Fruit fly (Drosophila melanogaster) whole organism, embryonic: ENCODE results near the gene shd.

Source experiments
- Antp ChIP-seq: fragments of 200-800 bp; sonication (Bioruptor generic); optimal IDR thresholded peaks from 3 replicates; lab custom pipeline; 2016; ENCODE audit warnings: missing biosample characterization, missing genetic modification characterization
- CG1024 ChIP-seq: fragments of 200-800 bp; sonication (Bioruptor generic); IDR thresholded peaks from 2 replicates; pipeline ENCODE4 v1.3.6; 2022; ENCODE audit warnings: missing biosample characterization, missing genetic modification characterization
- CG11398 ChIP-seq: fragments of 200-800 bp; sonication (Bioruptor generic); optimal IDR thresholded peaks from 2 replicates; lab custom pipeline; 2016; ENCODE audit warnings: missing biosample characterization, missing genetic modification characterization
- CG1233 ChIP-seq: fragments of 200-800 bp; sonication (Bioruptor generic); optimal IDR thresholded peaks from 4 replicates; lab custom pipeline; 2018; ENCODE audit warnings: missing biosample characterization, mild to moderate bottlenecking, missing genetic modification characterization
- CG14014 ChIP-seq: fragments of 200-800 bp; sonication (Bioruptor generic); IDR thresholded peaks from 2 replicates; pipeline ENCODE4 v1.3.6; 2022; ENCODE audit warnings: missing biosample characterization, missing genetic modification characterization
- CG14710 ChIP-seq: fragments of 200-800 bp; sonication (Bioruptor generic); optimal IDR thresholded peaks from 3 replicates; lab custom pipeline; 2019; ENCODE audit warnings: missing biosample characterization, mild to moderate bottlenecking, missing genetic modification characterization, moderate library complexity
- CG14965 ChIP-seq: fragments of 200-800 bp; sonication (Bioruptor generic); optimal IDR thresholded peaks from 2 replicates; lab custom pipeline; 2016; ENCODE audit warnings: missing biosample characterization, missing genetic modification characterization, borderline replicate concordance
- CG18476 ChIP-seq: fragments of 200-800 bp; sonication (Bioruptor generic); optimal IDR thresholded peaks from 2 replicates; lab custom pipeline; 2016; ENCODE audit warnings: missing biosample characterization, mild to moderate bottlenecking, missing genetic modification characterization
- CG31365 ChIP-seq: fragments of 200-800 bp; sonication (Bioruptor generic); optimal IDR thresholded peaks from 2 replicates; lab custom pipeline; 2018; ENCODE audit warnings: missing biosample characterization, mild to moderate bottlenecking, missing genetic modification characterization
- CG31441 ChIP-seq: fragments of 200-800 bp; sonication (Bioruptor generic); IDR thresholded peaks from 2 replicates; pipeline ENCODE4 v1.3.6; 2022; ENCODE audit warnings: missing biosample characterization, missing genetic modification characterization
- CG34422 ChIP-seq: fragments of 200-800 bp; sonication (Bioruptor generic); IDR thresholded peaks from 3 replicates; pipeline ENCODE4 v1.3.6; 2022; ENCODE audit warnings: missing biosample characterization, missing genetic modification characterization
- CG4360 ChIP-seq: fragments of 200-800 bp; sonication (Bioruptor generic); IDR thresholded peaks from 2 replicates; pipeline ENCODE4 v1.3.6; 2022; ENCODE audit warnings: missing biosample characterization, missing genetic modification characterization
- CG4730 ChIP-seq: fragments of 200-800 bp; sonication (Bioruptor generic); IDR thresholded peaks from 2 replicates; pipeline ENCODE4 v1.3.6; 2022; ENCODE audit warnings: missing biosample characterization, missing genetic modification characterization
- CG5953 ChIP-seq: fragments of 200-800 bp; sonication (Bioruptor generic); IDR thresholded peaks from 2 replicates; pipeline ENCODE4 v1.3.6; 2022; ENCODE audit warnings: missing biosample characterization, missing genetic modification characterization
- CG6654 ChIP-seq: fragments of 200-800 bp; sonication (Bioruptor generic); optimal IDR thresholded peaks from 2 replicates; lab custom pipeline; 2017; ENCODE audit warnings: missing biosample characterization, mild to moderate bottlenecking, missing genetic modification characterization
- CG6791 ChIP-seq: fragments of 200-800 bp; sonication (Bioruptor generic); IDR thresholded peaks from 3 replicates; pipeline ENCODE4 v1.3.6; 2022; ENCODE audit warnings: missing biosample characterization, missing genetic modification characterization; ENCODE audit not compliant: partially characterized antibody
- CG7357 ChIP-seq: fragments of 200-800 bp; sonication (Bioruptor generic); IDR thresholded peaks from 3 replicates; pipeline ENCODE4 v1.3.6; 2022; ENCODE audit warnings: missing biosample characterization, missing genetic modification characterization
- CG8089 ChIP-seq: fragments of 200-800 bp; sonication (Bioruptor generic); optimal IDR thresholded peaks from 3 replicates; lab custom pipeline; 2016; ENCODE audit warnings: missing biosample characterization, missing genetic modification characterization
- CG8359 ChIP-seq: fragments of 200-800 bp; sonication (Bioruptor generic); optimal IDR thresholded peaks from 2 replicates; lab custom pipeline; 2017; ENCODE audit warnings: missing biosample characterization, mild to moderate bottlenecking, missing genetic modification characterization, borderline replicate concordance
- CG8478 ChIP-seq: fragments of >200 bp; optimal IDR thresholded peaks from 2 replicates; lab custom pipeline; 2018
- CG8765 ChIP-seq: fragments of 200-800 bp; sonication (Bioruptor generic); IDR thresholded peaks from 2 replicates; pipeline ENCODE4 v1.3.6; 2022; ENCODE audit warnings: missing biosample characterization, missing genetic modification characterization
- CG9797 ChIP-seq: fragments of 200-800 bp; sonication (Bioruptor generic); optimal IDR thresholded peaks from 3 replicates; lab custom pipeline; 2018; ENCODE audit warnings: missing biosample characterization, mild to moderate bottlenecking, missing genetic modification characterization
- Doc2 ChIP-seq: fragments of 200-800 bp; sonication (Bioruptor generic); IDR thresholded peaks from 2 replicates; pipeline ENCODE4 v1.3.6; 2022; ENCODE audit warnings: missing biosample characterization, missing genetic modification characterization
- Elba2 ChIP-seq: fragments of 200-800 bp; sonication (Bioruptor generic); optimal IDR thresholded peaks from 3 replicates; lab custom pipeline; 2016; ENCODE audit warnings: missing biosample characterization, missing genetic modification characterization
- Gug ChIP-seq: fragments of 200-800 bp; sonication (Bioruptor generic); IDR thresholded peaks from 4 replicates; pipeline ENCODE4 v1.3.6; 2022; ENCODE audit warnings: missing biosample characterization, missing genetic modification characterization
- H15 ChIP-seq: fragments of 200-800 bp; sonication (Bioruptor generic); IDR thresholded peaks from 3 replicates; pipeline ENCODE4 v1.3.6; 2022; ENCODE audit warnings: missing biosample characterization, missing genetic modification characterization
- Hand ChIP-seq: fragments of 200-800 bp; sonication (Bioruptor generic); optimal IDR thresholded peaks from 2 replicates; lab custom pipeline; 2017; ENCODE audit warnings: mild to moderate bottlenecking, missing biosample characterization, missing genetic modification reagents, missing genetic modification characterization
- Hr3 ChIP-seq: fragments of 200-800 bp; sonication (Bioruptor generic); optimal IDR thresholded peaks from 3 replicates; lab custom pipeline; 2016; ENCODE audit warnings: missing biosample characterization, missing genetic modification characterization
- Jarid2 ChIP-seq: fragments of 200-800 bp; sonication (Bioruptor generic); optimal IDR thresholded peaks from 3 replicates; lab custom pipeline; 2017; ENCODE audit warnings: mild to moderate bottlenecking, missing biosample characterization, missing genetic modification reagents, missing genetic modification characterization
- Myb ChIP-seq: fragments of 200-800 bp; sonication (Bioruptor generic); optimal IDR thresholded peaks from 2 replicates; lab custom pipeline; 2016; ENCODE audit warnings: missing biosample characterization, missing genetic modification characterization
- NFAT ChIP-seq: fragments of 200-800 bp; sonication (Bioruptor generic); IDR thresholded peaks from 2 replicates; pipeline ENCODE4 v1.3.6; 2022; ENCODE audit warnings: missing biosample characterization, missing genetic modification characterization
- Nf-YA ChIP-seq: fragments of 200-800 bp; sonication (Bioruptor generic); IDR thresholded peaks from 2 replicates; pipeline ENCODE4 v1.3.6; 2022; ENCODE audit warnings: missing biosample characterization, missing genetic modification characterization
- Ravus ChIP-seq: fragments of 200-800 bp; sonication (Bioruptor generic); IDR thresholded peaks from 2 replicates; pipeline ENCODE4 v1.3.6; 2022; ENCODE audit warnings: missing biosample characterization, missing genetic modification characterization
- Sry-δ ChIP-seq: fragments of 200-800 bp; sonication (Bioruptor generic); optimal IDR thresholded peaks from 2 replicates; lab custom pipeline; 2016; ENCODE audit warnings: missing biosample characterization, missing genetic modification characterization
- Ssrp ChIP-seq: fragments of 200-800 bp; sonication (Bioruptor generic); optimal IDR thresholded peaks from 2 replicates; lab custom pipeline; 2018; ENCODE audit warnings: missing biosample characterization, mild to moderate bottlenecking, missing genetic modification characterization, moderate library complexity
- amos ChIP-seq: fragments of 200-800 bp; sonication (Bioruptor generic); IDR thresholded peaks from 2 replicates; pipeline ENCODE4 v1.3.6; 2022; ENCODE audit warnings: missing biosample characterization, missing genetic modification characterization; ENCODE audit not compliant: partially characterized antibody
- chif ChIP-seq, 2 experiments: fragments of 200-800 bp; sonication (Bioruptor generic); optimal IDR thresholded peaks; 3 replicates each; lab custom pipeline; 2016; ENCODE audit warnings: missing biosample characterization in 2 of 2, missing genetic modification characterization in 2 of 2
- ci ChIP-seq: fragments of 200-800 bp; sonication (Bioruptor generic); IDR thresholded peaks from 3 replicates; pipeline ENCODE4 v1.3.6; 2022; ENCODE audit warnings: missing biosample characterization, missing genetic modification characterization
- disco-r ChIP-seq: fragments of 200-800 bp; sonication (Bioruptor generic); optimal IDR thresholded peaks from 2 replicates; lab custom pipeline; 2016; ENCODE audit warnings: missing biosample characterization, missing genetic modification characterization
- dpn ChIP-seq, 2 experiments: fragments of 200-800 bp; sonication (Bioruptor generic); optimal IDR thresholded peaks; 3 replicates each; lab custom pipeline; 2016; ENCODE audit warnings: missing biosample characterization in 2 of 2, missing genetic modification characterization in 2 of 2
- fd102C ChIP-seq: fragments of 200-800 bp; sonication (Bioruptor generic); optimal IDR thresholded peaks from 2 replicates; lab custom pipeline; 2018; ENCODE audit warnings: missing biosample characterization, mild to moderate bottlenecking, missing genetic modification characterization, moderate library complexity
- fu2 ChIP-seq: fragments of 200-800 bp; sonication (Bioruptor generic); optimal IDR thresholded peaks from 2 replicates; lab custom pipeline; 2016; ENCODE audit warnings: missing biosample characterization, missing genetic modification characterization
- gem ChIP-seq: fragments of 200-800 bp; sonication (Bioruptor generic); optimal IDR thresholded peaks from 2 replicates; lab custom pipeline; 2019; ENCODE audit warnings: missing biosample characterization, mild to moderate bottlenecking, missing genetic modification characterization, moderate library complexity
- grau ChIP-seq: fragments of 200-800 bp; optimal IDR thresholded peaks from 3 replicates; lab custom pipeline; 2019; ENCODE audit warnings: missing biosample characterization, mild to moderate bottlenecking, missing genetic modification characterization, moderate library complexity
- grn ChIP-seq: fragments of 200-800 bp; sonication (Bioruptor generic); optimal IDR thresholded peaks from 3 replicates; lab custom pipeline; 2017; ENCODE audit warnings: missing biosample characterization, missing genetic modification characterization
- gsb ChIP-seq: fragments of 200-800 bp; sonication (Bioruptor generic); IDR thresholded peaks from 2 replicates; pipeline ENCODE4 v1.3.6; 2022; ENCODE audit warnings: missing biosample characterization, missing genetic modification characterization
- ind ChIP-seq: fragments of 200-800 bp; sonication (Bioruptor generic); optimal IDR thresholded peaks from 3 replicates; lab custom pipeline; 2016; ENCODE audit warnings: missing biosample characterization, missing genetic modification characterization
- shn ChIP-seq: fragments of 200-800 bp; sonication (Bioruptor generic); optimal IDR thresholded peaks from 3 replicates; lab custom pipeline; 2016; ENCODE audit warnings: missing biosample characterization, missing genetic modification characterization
- slp2 ChIP-seq: fragments of 200-800 bp; sonication (Bioruptor generic); optimal IDR thresholded peaks from 2 replicates; lab custom pipeline; 2016; ENCODE audit warnings: missing biosample characterization, missing genetic modification characterization
- ttk ChIP-seq: fragments of 200-800 bp; sonication (Bioruptor generic); IDR thresholded peaks from 2 replicates; pipeline ENCODE4 v2.1.2; 2022; ENCODE audit warnings: missing biosample characterization, missing genetic modification characterization
- unc-4 ChIP-seq: fragments of 200-800 bp; sonication (Bioruptor generic); IDR thresholded peaks from 2 replicates; pipeline ENCODE4 v1.3.6; 2022; ENCODE audit warnings: missing biosample characterization, missing genetic modification characterization; ENCODE audit not compliant: partially characterized antibody

Gene shd

DNA sequence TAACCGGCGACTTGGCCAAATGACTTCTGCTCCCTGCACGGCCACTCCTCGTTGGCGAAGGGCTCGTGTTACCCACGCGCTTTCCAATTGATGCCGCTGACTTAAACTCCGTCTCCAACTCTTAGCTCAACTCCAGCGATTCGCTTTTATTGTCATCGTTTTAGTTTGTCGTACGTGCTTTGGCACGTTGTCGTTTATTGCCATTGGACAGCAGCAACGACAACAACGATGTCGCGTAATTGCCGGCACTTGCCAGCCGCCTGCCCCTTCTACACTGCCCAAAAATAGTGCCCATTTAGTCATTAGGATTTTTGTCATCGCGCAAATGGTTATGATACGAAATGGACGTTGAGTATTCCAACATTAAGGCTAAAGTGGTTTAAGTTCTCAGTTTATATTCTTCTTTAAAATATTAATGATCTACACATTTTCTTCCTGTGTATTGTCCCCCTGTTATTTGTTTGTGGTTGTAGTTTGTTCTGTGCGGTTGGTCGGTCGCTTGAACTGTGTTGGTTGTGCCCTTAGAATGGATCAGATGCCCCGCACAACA is 51.6 kb downstream of the shd start (continued):
- TF ChIP-seq CG14710 (tag; lab: Kevin White, UChicago) (peak; percentile 89), grn (GFP tag; lab: Kevin White, UChicago) (peak; percentile 61), NFAT (GFP tag; lab: Robert Waterston, UW) (peak; percentile 76), Antp (GFP tag; lab: Kevin White, UChicago) (peak; percentile 84), ttk (GFP tag; lab: Robert Waterston, UW) (peak; percentile 86), unc-4 (GFP tag; lab: Robert Waterston, UW) (no peak), CG4360 (GFP tag; lab: Robert Waterston, UW) (0 out of 2 replicates have a peak, but pooled peaks have one; percentile 15), grau (tag; lab: Kevin White, UChicago) (peak; percentile 89), CG4730 (peak; percentile 82), Doc2 (GFP tag; lab: Robert Waterston, UW) (0 out of 2 replicates have a peak, but pooled peaks have one; percentile 40), CG8765 (GFP tag; lab: Robert Waterston, UW) (peak; percentile 73), CG18476 (peak; percentile 82), CG14014 (peak; percentile 89), CG11398 (GFP tag; lab: Kevin White, UChicago) (peak; percentile 84), Nf-YA (peak; percentile 52; the same call in 1 of the 2 replicates), Ssrp (peak; percentile 85), CG8478 (no peak), fu2 (GFP tag; lab: Kevin White, UChicago) (peak; percentile 81), Elba2 (GFP tag; lab: Kevin White, UChicago) (peak; percentile 23), disco-r (GFP tag; lab: Kevin White, UChicago) (peak; percentile 79), gem (tag; lab: Kevin White, UChicago) (peak; percentile 92), CG9797 (GFP tag; lab: Kevin White, UChicago) (peak; percentile 25), dpn (GFP tag; optimal IDR thresholded peaks at IDR 0.05; lab: Kevin White, UChicago) (peak; percentile 91 to 92), Hand (GFP tag; lab: Kevin White, UChicago) (peak; percentile 80), Ravus (GFP tag; lab: Robert Waterston, UW) (peak; percentile 35), CG31441 (peak; percentile 93), ind (peak; percentile 80), CG34422 (peak; percentile 75), CG14965 (GFP tag; lab: Kevin White, UChicago) (peak; percentile 64), ci (GFP tag; lab: Robert Waterston, UW) (peak; percentile 95), Jarid2 (peak; percentile 54), CG8089 (peak; percentile 88), CG1233 (GFP tag; lab: Kevin White, UChicago) (peak; percentile 61), Gug (GFP tag; lab: Robert Waterston, UW) (peak; percentile 80), Hr3 (GFP tag; lab: Kevin White, UChicago) (peak; percentile 81), CG6791 (GFP tag; lab: Robert Waterston, UW) (no peak), CG5953 (GFP tag; lab: Robert Waterston, UW) (peak; percentile 57; the same call in 1 of the 2 replicates), slp2 (GFP tag; lab: Kevin White, UChicago) (peak; percentile 88), fd102C (peak; percentile 66), Myb (GFP tag; lab: Kevin White, UChicago) (peak; percentile 65), CG1024 (GFP tag; lab: Robert Waterston, UW) (peak; percentile 66), gsb (GFP tag; lab: Robert Waterston, UW) (peak; percentile 68; the same call in 1 of the 2 replicates), CG8359 (GFP tag; lab: Kevin White, UChicago) (peak; percentile 79), H15 (GFP tag; lab: Robert Waterston, UW) (peak; percentile 89), amos (GFP tag; lab: Robert Waterston, UW) (no peak), Sry-δ (peak; percentile 50), CG31365 (tag; lab: Kevin White, UChicago) (peak; percentile 51), chif (GFP tag; optimal IDR thresholded peaks at IDR 0.05; lab: Kevin White, UChicago) (peak; percentile 92 to 94), CG7357 (GFP tag; lab: Robert Waterston, UW) (peak; percentile 48; the same call in 2 of the 3 replicates), CG6654 (GFP tag; lab: Kevin White, UChicago) (peak; percentile 71), shn (GFP tag; lab: Kevin White, UChicago) (peak; percentile 81)
